Worm (Caenorhabditis elegans): Measurements from ENCODE around the gene F18E9.1.

F18E9.1 gene

ce11 chrX:8602722-8603427 is 1.5 kb downstream of the F18E9.1 start (continued):
- TF ChIP-seq K09A11.1 (tag; optimal IDR thresholded peaks at IDR 0.05; ENCODE audit: insufficient read depth) (no peak), unc-55 (GFP tag; optimal IDR thresholded peaks at IDR 0.05) (no peak), pha-4 (tag; optimal IDR thresholded peaks at IDR 0.05) (no peak), pag-3 (tag; optimal IDR thresholded peaks at IDR 0.05; ENCODE audit: borderline replicate concordance) (no peak), dmd-4 (tag; optimal IDR thresholded peaks at IDR 0.05; ENCODE audit: borderline replicate concordance) (no peak), ceh-34 (tag; optimal IDR thresholded peaks at IDR 0.05) (no peak), unc-42 (tag; optimal IDR thresholded peaks at IDR 0.05) (no peak), sox-4 (tag; optimal IDR thresholded peaks at IDR 0.05) (peak; percentile 18), ceh-14 (tag; optimal IDR thresholded peaks at IDR 0.05) (no peak), madf-2 (tag; optimal IDR thresholded peaks at IDR 0.05) (no peak), ahr-1 (tag; optimal IDR thresholded peaks at IDR 0.05) (no peak), ceh-30 (tag; optimal IDR thresholded peaks at IDR 0.05) (no peak), unc-3 (GFP tag; conservative IDR thresholded peaks at IDR 0.05) (peak; percentile 66), unc-3 (tag; optimal IDR thresholded peaks at IDR 0.05) (no peak), ztf-16 (tag; optimal IDR thresholded peaks at IDR 0.05) (no peak), ttx-3 (tag; optimal IDR thresholded peaks at IDR 0.05) (no peak), elt-4 (tag; optimal IDR thresholded peaks at IDR 0.05) (no peak), ceh-2 (tag; optimal IDR thresholded peaks at IDR 0.05) (no peak), odd-2 (tag; optimal IDR thresholded peaks at IDR 0.05) (no peak), C08G9.2 (tag; optimal IDR thresholded peaks at IDR 0.05) (no peak), nfya-1 (tag; optimal IDR thresholded peaks at IDR 0.05) (no peak), hlh-15 (tag; optimal IDR thresholded peaks at IDR 0.05) (no peak), tbx-7 (tag; optimal IDR thresholded peaks at IDR 0.05) (no peak), hlh-30 (tag; optimal IDR thresholded peaks at IDR 0.05; ENCODE audit: insufficient read depth) (no peak), ets-4 (tag; optimal IDR thresholded peaks at IDR 0.05) (no peak), ama-1 (optimal IDR thresholded peaks at IDR 0.05) (no peak), sdc-2 (tag; optimal IDR thresholded peaks at IDR 0.05) (no peak), pax-1 (tag; optimal IDR thresholded peaks at IDR 0.05) (no peak), Y22D7AL.16 (tag; optimal IDR thresholded peaks at IDR 0.05) (no peak), ceh-45 (GFP tag; IDR thresholded peaks at IDR 0.05) (peak; percentile 65; the same call in 1 of the 2 replicates), ceh-6 (GFP tag; optimal IDR thresholded peaks at IDR 0.05) (no peak), ceh-31 (tag; optimal IDR thresholded peaks at IDR 0.05) (no peak), hlh-6 (tag; optimal IDR thresholded peaks at IDR 0.05) (no peak), mec-3 (tag; optimal IDR thresholded peaks at IDR 0.05; ENCODE audit: borderline replicate concordance) (no peak), hlh-8 (tag; optimal IDR thresholded peaks at IDR 0.05) (no peak), zip-5 (tag; optimal IDR thresholded peaks at IDR 0.05) (no peak), fax-1 (tag; optimal IDR thresholded peaks at IDR 0.05) (no peak), T23F11.4 (GFP tag; optimal IDR thresholded peaks at IDR 0.05) (no peak), npax-4 (tag; optimal IDR thresholded peaks at IDR 0.05) (peak; percentile 23), fkh-10 (GFP tag; optimal IDR thresholded peaks at IDR 0.05) (no peak), ref-2 (tag; optimal IDR thresholded peaks at IDR 0.05) (no peak), rnt-1 (tag; optimal IDR thresholded peaks at IDR 0.05) (no peak), elt-2 (tag; optimal IDR thresholded peaks at IDR 0.05) (no peak), K02D7.2 (tag; optimal IDR thresholded peaks at IDR 0.05) (no peak), C38D4.7 (GFP tag; optimal IDR thresholded peaks at IDR 0.05) (peak; percentile 58), lin-11 (tag; optimal IDR thresholded peaks at IDR 0.05) (peak; percentile 65), ceh-19 (GFP tag; optimal IDR thresholded peaks at IDR 0.05) (peak; percentile 32), eyg-1 (tag; optimal IDR thresholded peaks at IDR 0.05) (no peak), hlh-13 (GFP tag; optimal IDR thresholded peaks at IDR 0.05) (no peak)

All from whole organism, late embryonic.